Worm (Caenorhabditis elegans) whole organism, mixed stage, embryonic: ENCODE measurements around the gene zig-2.

Experiments used
- M03D4.4 ChIP-seq: sonication (generic microtip); optimal IDR thresholded peaks from 2 replicates; lab custom pipeline; 2017; ENCODE audit warnings: mild to moderate bottlenecking, missing genetic modification characterization, missing compliant biosample characterization
- nhr-76 ChIP-seq: sonication (generic microtip); optimal IDR thresholded peaks from 2 replicates; lab custom pipeline; 2017; ENCODE audit warnings: missing biosample characterization, missing genetic modification characterization

DNA sequence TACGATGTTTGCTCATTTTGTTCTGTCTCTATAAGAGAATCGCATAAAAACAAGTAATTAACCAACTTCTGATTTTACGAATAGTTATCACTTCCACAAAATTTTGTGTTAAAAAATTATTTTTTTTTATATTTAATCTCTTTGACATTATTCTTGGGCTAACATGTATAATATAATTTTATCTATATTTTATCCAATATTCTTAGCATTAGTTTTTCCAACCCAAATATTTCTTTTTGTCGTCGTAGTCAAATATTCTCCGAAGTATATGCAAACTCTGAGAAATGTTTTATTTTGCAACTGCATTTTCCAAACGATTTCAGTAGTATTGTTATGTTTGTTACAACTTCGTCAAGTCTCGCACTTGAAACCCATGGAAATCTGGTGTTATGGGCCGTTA, 7.8 kb downstream of the zig-2 start, which contains the start of gene srd-47:
- TF ChIP-seq M03D4.4 (tag; lab: Kevin White, UChicago) (no peak), nhr-76 (tag; lab: Kevin White, UChicago) (no peak)
